Fruit fly (Drosophila melanogaster): ENCODE results near the gene Rel.
A peak's percentile ranks its signal among the peaks of the same experiment; 100 is the strongest.

Rel gene

DNA sequence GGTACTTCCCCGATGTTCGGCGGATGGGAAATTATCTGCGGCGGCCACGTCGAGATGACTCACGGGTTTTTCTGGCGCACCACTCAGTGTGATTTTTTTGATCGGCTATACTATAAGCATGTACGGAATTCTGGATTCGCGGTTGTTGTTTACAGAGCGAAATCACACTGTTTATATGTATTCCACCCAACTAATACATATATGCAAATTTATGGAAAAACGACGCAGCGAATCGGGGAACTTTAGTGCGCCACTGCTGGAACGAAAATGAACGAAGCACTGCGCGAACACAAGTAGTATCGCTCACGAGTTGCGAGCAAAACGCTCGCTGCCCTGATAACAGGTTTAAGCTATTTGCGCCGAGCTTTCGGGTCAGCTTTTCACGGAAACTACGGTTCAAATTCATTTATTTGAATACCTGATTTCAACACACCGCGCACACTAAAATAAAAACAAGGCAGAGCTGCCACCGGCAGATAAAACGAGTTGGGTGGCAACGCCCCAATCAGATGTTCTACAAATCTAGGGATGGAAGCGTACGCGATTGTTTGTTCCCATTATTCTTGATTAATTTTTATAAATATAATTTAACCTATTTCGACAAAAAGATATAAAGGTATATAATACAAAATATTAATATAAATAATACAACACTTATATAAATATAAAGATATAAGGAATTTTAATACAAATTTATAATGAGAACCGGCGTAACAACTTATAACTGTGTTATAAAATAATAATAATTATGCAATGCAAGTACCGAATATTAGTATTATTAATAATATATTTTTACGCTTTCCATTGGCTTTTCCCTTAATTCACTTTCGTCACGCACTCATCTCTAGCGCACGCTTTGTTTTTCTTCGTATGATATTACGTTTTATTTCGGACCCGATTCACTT lies at the start of gene Rel (continued):
- TF ChIP-seq sob (GFP tag; IDR thresholded peaks at IDR 0.05), result no peak
- TF ChIP-seq gfzf (GFP tag; optimal IDR thresholded peaks at IDR 0.05), result peak; percentile 3
- TF ChIP-seq cad (GFP tag; optimal IDR thresholded peaks at IDR 0.05), result no peak
- no peak for TF ChIP-seq gcm2 (GFP tag; optimal IDR thresholded peaks at IDR 0.05)
- TF ChIP-seq ind (GFP tag; optimal IDR thresholded peaks at IDR 0.05), result peak; percentile 43
- TF ChIP-seq otp (GFP tag; IDR thresholded peaks at IDR 0.05), result no peak
- no peak for TF ChIP-seq trh (GFP tag; optimal IDR thresholded peaks at IDR 0.05)
- TF ChIP-seq Dp (GFP tag; optimal IDR thresholded peaks at IDR 0.05), result peak; percentile 88
- peak; percentile 85 for TF ChIP-seq CG13424 (tag; optimal IDR thresholded peaks at IDR 0.05)
- TF ChIP-seq CG8281 (tag; optimal IDR thresholded peaks at IDR 0.05), result peak; percentile 28
- TF ChIP-seq Blimp-1 (GFP tag; optimal IDR thresholded peaks at IDR 0.05), result peak; percentile 83
- TF ChIP-seq CG5953 (GFP tag; IDR thresholded peaks at IDR 0.05), result no peak
- TF ChIP-seq CG6683 (GFP tag; optimal IDR thresholded peaks at IDR 0.05), result peak; percentile 5
- TF ChIP-seq pnt (GFP tag; optimal IDR thresholded peaks at IDR 0.05), result no peak
- no peak for TF ChIP-seq bowl (GFP tag; IDR thresholded peaks at IDR 0.05)
- no peak for TF ChIP-seq p53 (GFP tag; optimal IDR thresholded peaks at IDR 0.05)
- TF ChIP-seq tin (GFP tag; optimal IDR thresholded peaks at IDR 0.05), result peak; percentile 63
- peak; percentile 37 for TF ChIP-seq Fer2 (tag; optimal IDR thresholded peaks at IDR 0.05)
- peak; percentile 94 for TF ChIP-seq CG34376 (GFP tag; optimal IDR thresholded peaks at IDR 0.05)
- no peak for TF ChIP-seq yki (optimal IDR thresholded peaks at IDR 0.05)
- TF ChIP-seq dmrt99B (tag; optimal IDR thresholded peaks at IDR 0.05), result peak; percentile 73
- TF ChIP-seq Stat92E (GFP tag; optimal IDR thresholded peaks at IDR 0.05), result no peak
- peak; percentile 26 for TF ChIP-seq CG6765 (GFP tag; optimal IDR thresholded peaks at IDR 0.05)
- TF ChIP-seq ssp (GFP tag; IDR thresholded peaks at IDR 0.05), result no peak
- TF ChIP-seq Eip74EF (GFP tag; optimal IDR thresholded peaks at IDR 0.05), result peak in 1 of 2 experiments; percentile 24
- peak; percentile 50 for TF ChIP-seq CG10654 (GFP tag; optimal IDR thresholded peaks at IDR 0.05)
- no peak for TF ChIP-seq MBD-R2 (GFP tag; IDR thresholded peaks at IDR 0.05)
- TF ChIP-seq gro (GFP tag; optimal IDR thresholded peaks at IDR 0.05), result peak; percentile 83
- peak in 1 of 2 experiments; percentile 23 for TF ChIP-seq Pdp1 (GFP tag; optimal IDR thresholded peaks at IDR 0.05)
- TF ChIP-seq CG13894 (tag; optimal IDR thresholded peaks at IDR 0.05), result peak; percentile 97
- peak; percentile 45 for TF ChIP-seq Side (GFP tag; optimal IDR thresholded peaks at IDR 0.05)
- peak; percentile 39 for TF ChIP-seq CG8290 (GFP tag; optimal IDR thresholded peaks at IDR 0.05)
- peak in 1 of 2 experiments; percentile 68 for TF ChIP-seq CG8290 (tag; optimal IDR thresholded peaks at IDR 0.05)
- peak; percentile 30 for TF ChIP-seq zfh2 (GFP tag; optimal IDR thresholded peaks at IDR 0.05)
- TF ChIP-seq CG7963 (GFP tag; IDR thresholded peaks at IDR 0.05; ENCODE audit: partially characterized antibody), result no peak
- no peak for TF ChIP-seq stc (GFP tag; IDR thresholded peaks at IDR 0.05)
- no peak for TF ChIP-seq CG3065 (GFP tag; optimal IDR thresholded peaks at IDR 0.05)
- TF ChIP-seq Neu2 (GFP tag; optimal IDR thresholded peaks at IDR 0.05; ENCODE audit: borderline replicate concordance), result no peak
- TF ChIP-seq Aef1 (GFP tag; IDR thresholded peaks at IDR 0.05), result no peak
- TF ChIP-seq chn (GFP tag; optimal IDR thresholded peaks at IDR 0.05), result no peak
- TF ChIP-seq CG11093 (GFP tag; IDR thresholded peaks at IDR 0.05), result no peak
- TF ChIP-seq Elba2 (GFP tag; optimal IDR thresholded peaks at IDR 0.05), result no peak
